Worm (Caenorhabditis elegans) whole organism, early embryonic: ENCODE measurements around the gene snt-1.

Experiments used
- ama-1 ChIP-seq: fragments of 150-350 bp; optimal IDR thresholded peaks from 2 replicates; lab custom pipeline; 2014
- sea-1 ChIP-seq: fragments of 200-800 bp; sonication (Bioruptor generic); conservative IDR thresholded peaks from 2 replicates; pipeline ENCODE4 v1.3.6; 2022; ENCODE audit warnings: missing genetic modification characterization, missing compliant biosample characterization

ce11 chrII:6812514-6812913 is 1.8 kb downstream of the snt-1 start:
- TF ChIP-seq sea-1 (GFP tag; lab: Robert Waterston, UW) = no peak
- no peak for TF ChIP-seq ama-1 (lab: Kevin White, UChicago)
